Worm (Caenorhabditis elegans) whole organism, L2 larva: ENCODE data around the gene F36D3.14.

Source experiments
- C34F6.9 ChIP-seq: fragments of 150-350 bp; optimal IDR thresholded peaks from 2 replicates; lab custom pipeline; 2014; ENCODE audit warnings: missing biosample characterization, missing genetic modification characterization
- F13H6.1 ChIP-seq: sonication (generic microtip); optimal IDR thresholded peaks from 2 replicates; lab custom pipeline; 2016; ENCODE audit warnings: missing genetic modification characterization, missing compliant biosample characterization
- R02D3.7 ChIP-seq: fragments of 150-350 bp; optimal IDR thresholded peaks from 2 replicates; lab custom pipeline; 2014; ENCODE audit warnings: missing biosample characterization, missing genetic modification characterization
- alr-1 ChIP-seq: fragments of 150-350 bp; optimal IDR thresholded peaks from 2 replicates; lab custom pipeline; 2014; ENCODE audit warnings: missing biosample characterization, missing genetic modification characterization
- ama-1 ChIP-seq: fragments of 150-350 bp; optimal IDR thresholded peaks from 2 replicates; lab custom pipeline; 2018; ENCODE audit warnings: inconsistent platforms
- blmp-1 ChIP-seq: sonication (generic microtip); optimal IDR thresholded peaks from 2 replicates; lab custom pipeline; 2017; ENCODE audit warnings: missing genetic modification characterization, mild to moderate bottlenecking, missing compliant biosample characterization, antibody characterized with exemption, moderate library complexity; ENCODE audit not compliant: insufficient read depth
- ceh-16 ChIP-seq: fragments of 150-350 bp; optimal IDR thresholded peaks from 2 replicates; lab custom pipeline; 2014; ENCODE audit warnings: missing biosample characterization, missing genetic modification characterization
- ceh-82 ChIP-seq: fragments of 150-350 bp; optimal IDR thresholded peaks from 2 replicates; lab custom pipeline; 2014; ENCODE audit warnings: missing biosample characterization, missing genetic modification characterization
- crh-2 ChIP-seq: sonication (generic microtip); optimal IDR thresholded peaks from 2 replicates; lab custom pipeline; 2017; ENCODE audit warnings: missing biosample characterization, missing genetic modification characterization
- dmd-4 ChIP-seq: sonication (generic microtip); optimal IDR thresholded peaks from 2 replicates; lab custom pipeline; 2017; ENCODE audit warnings: missing biosample characterization, missing genetic modification characterization
- egl-27 ChIP-seq: sonication (generic microtip); optimal IDR thresholded peaks from 3 replicates; lab custom pipeline; 2017; ENCODE audit warnings: missing biosample characterization, missing genetic modification reagents, missing genetic modification characterization
- elt-1 ChIP-seq: fragments of 150-350 bp; optimal IDR thresholded peaks from 2 replicates; lab custom pipeline; 2014; ENCODE audit warnings: missing biosample characterization, missing genetic modification characterization
- elt-3 ChIP-seq: sonication (generic microtip); optimal IDR thresholded peaks from 2 replicates; lab custom pipeline; 2017; ENCODE audit warnings: missing biosample characterization, missing genetic modification characterization
- gmeb-1 ChIP-seq: fragments of 150-350 bp; optimal IDR thresholded peaks from 2 replicates; lab custom pipeline; 2014; ENCODE audit warnings: missing biosample characterization, missing genetic modification characterization
- lin-11 ChIP-seq: fragments of 150-350 bp; sonication (generic microtip); optimal IDR thresholded peaks from 2 replicates; lab custom pipeline; 2014; ENCODE audit warnings: missing biosample characterization, missing genetic modification characterization, inconsistent platforms, mixed read lengths
- lin-13 ChIP-seq: fragments of 150-350 bp; optimal IDR thresholded peaks from 2 replicates; lab custom pipeline; 2014; ENCODE audit warnings: missing biosample characterization, missing genetic modification reagents, missing genetic modification characterization
- lin-39 ChIP-seq: fragments of 150-350 bp; optimal IDR thresholded peaks from 2 replicates; lab custom pipeline; 2014; ENCODE audit warnings: missing biosample characterization, missing genetic modification reagents, missing genetic modification characterization
- lsy-2 ChIP-seq, 2 experiments: fragments of 150-350 bp in 1 of 2; sonication (generic microtip) in 1 of 2; optimal IDR thresholded peaks; 2 replicates each; lab custom pipeline; 2014 to 2017; ENCODE audit warnings: missing biosample characterization in 2 of 2, missing genetic modification characterization in 2 of 2
- mab-5 ChIP-seq: fragments of 150-350 bp; optimal IDR thresholded peaks from 2 replicates; lab custom pipeline; 2014; ENCODE audit warnings: missing biosample characterization, missing genetic modification characterization
- mbf-1 ChIP-seq: sonication (generic microtip); optimal IDR thresholded peaks from 2 replicates; lab custom pipeline; 2017; ENCODE audit warnings: missing biosample characterization, missing genetic modification characterization
- mdl-1 ChIP-seq, 2 experiments: fragments of 150-350 bp in 1 of 2; sonication (generic microtip) in 1 of 2; optimal IDR thresholded peaks; 2 replicates each; lab custom pipeline; 2017; ENCODE audit warnings: missing biosample characterization in 2 of 2, missing genetic modification characterization in 2 of 2
- nhr-11 ChIP-seq: fragments of 150-350 bp; optimal IDR thresholded peaks from 2 replicates; lab custom pipeline; 2014; ENCODE audit warnings: missing biosample characterization, missing genetic modification characterization
- nhr-129 ChIP-seq: fragments of 150-350 bp; optimal IDR thresholded peaks from 2 replicates; lab custom pipeline; 2014; ENCODE audit warnings: missing biosample characterization, missing genetic modification characterization
- nhr-25 ChIP-seq: fragments of 150-350 bp; sonication (generic microtip); optimal IDR thresholded peaks from 3 replicates; lab custom pipeline; 2014; ENCODE audit warnings: missing biosample characterization, missing genetic modification characterization
- nhr-6 ChIP-seq: fragments of 150-350 bp; optimal IDR thresholded peaks from 2 replicates; lab custom pipeline; 2014; ENCODE audit warnings: missing biosample characterization, missing genetic modification characterization
- peb-1 ChIP-seq: fragments of 150-350 bp; optimal IDR thresholded peaks from 2 replicates; lab custom pipeline; 2014; ENCODE audit warnings: missing biosample characterization, missing genetic modification characterization
- sem-4 ChIP-seq: fragments of 150-350 bp; optimal IDR thresholded peaks from 2 replicates; lab custom pipeline; 2014; ENCODE audit warnings: missing biosample characterization, missing genetic modification reagents, missing genetic modification characterization
- sma-3 ChIP-seq: sonication (generic microtip); optimal IDR thresholded peaks from 2 replicates; lab custom pipeline; 2016; ENCODE audit warnings: missing genetic modification reagents, missing genetic modification characterization, missing compliant biosample characterization
- sma-9 ChIP-seq, 2 experiments: fragments of 150-350 bp in 1 of 2; sonication (generic microtip) in 1 of 2; optimal IDR thresholded peaks; 2 replicates each; lab custom pipeline; 2014 to 2016; ENCODE audit warnings: missing genetic modification characterization in 2 of 2, mild to moderate bottlenecking in 1 of 2, missing biosample characterization in 1 of 2, missing compliant biosample characterization in 1 of 2, missing genetic modification reagents in 1 of 2, moderate library complexity in 1 of 2
- snpc-4 ChIP-seq: fragments of 150-350 bp; optimal IDR thresholded peaks from 2 replicates; lab custom pipeline; 2014; ENCODE audit warnings: missing biosample characterization, missing genetic modification characterization
- unc-55 ChIP-seq: fragments of 150-350 bp; sonication (generic microtip); optimal IDR thresholded peaks from 3 replicates; lab custom pipeline; 2014; ENCODE audit warnings: missing biosample characterization, missing genetic modification reagents, missing genetic modification characterization
- unc-62 ChIP-seq: fragments of 150-350 bp; optimal IDR thresholded peaks from 2 replicates; lab custom pipeline; 2014; ENCODE audit warnings: missing biosample characterization, missing genetic modification reagents, missing genetic modification characterization
- ztf-1 ChIP-seq: fragments of 200-800 bp; sonication (Bioruptor generic); conservative IDR thresholded peaks from 2 replicates; pipeline ENCODE4 v1.3.6; 2022; ENCODE audit warnings: missing genetic modification characterization, missing compliant biosample characterization
- ztf-11 ChIP-seq: sonication (generic microtip); optimal IDR thresholded peaks from 2 replicates; lab custom pipeline; 2017; ENCODE audit warnings: missing biosample characterization, missing genetic modification characterization

Gene F36D3.14

DNA sequence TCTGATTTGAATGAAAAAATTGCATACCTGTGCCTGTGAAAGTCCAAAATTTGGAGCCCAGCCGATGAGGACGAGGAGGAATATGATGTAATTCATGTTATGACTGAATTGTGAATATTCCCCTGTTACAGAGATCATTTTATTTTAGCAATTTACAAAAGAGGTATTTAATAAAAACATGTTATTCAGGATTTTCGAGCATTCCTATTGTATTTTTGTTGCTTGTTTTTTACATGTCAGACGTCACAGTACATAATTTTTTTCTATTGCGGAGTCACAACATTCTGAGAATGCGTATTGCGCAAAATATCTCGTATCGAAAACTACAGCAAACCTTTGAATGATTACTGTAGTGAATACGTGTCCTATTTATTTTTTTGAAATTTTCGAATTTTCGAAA lies at the start of gene F36D3.14:
TSS of gene F36D3.14 (minus strand) at position 101 of the 400 bp plus-strand sequence.
- TF ChIP-seq nhr-6 (tag; lab: Kevin White, UChicago), result no peak
- no peak for TF ChIP-seq lin-39
- no peak for TF ChIP-seq nhr-11
- TF ChIP-seq elt-1 (tag; lab: Kevin White, UChicago), result no peak
- TF ChIP-seq lsy-2 (tag; optimal IDR thresholded peaks at IDR 0.05; lab: Kevin White, UChicago), result no peak
- no peak for TF ChIP-seq ztf-11 (tag; lab: Kevin White, UChicago)
- TF ChIP-seq ceh-82 (tag; lab: Kevin White, UChicago), result no peak
- no peak for TF ChIP-seq peb-1 (tag; lab: Kevin White, UChicago)
- TF ChIP-seq F13H6.1 (tag; lab: Kevin White, UChicago), result no peak
- no peak for TF ChIP-seq ama-1

DNA sequence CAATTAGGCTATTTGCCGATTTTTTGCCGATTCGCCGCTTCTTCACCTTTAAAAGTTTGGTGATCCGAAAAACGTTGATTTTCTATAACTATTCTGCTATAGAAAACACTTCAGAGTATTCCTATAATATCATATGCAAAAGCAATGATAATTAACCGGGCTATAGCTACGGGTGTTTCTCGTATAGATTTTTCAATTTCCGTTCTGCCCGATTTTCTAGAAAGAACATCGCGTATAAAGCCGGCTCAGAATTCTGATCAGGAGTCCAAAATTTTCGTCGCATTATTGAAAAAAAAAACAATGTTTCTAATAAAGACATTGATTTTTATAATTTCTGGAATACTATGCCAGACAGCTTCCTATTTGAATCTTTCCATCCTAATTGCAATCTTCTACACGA lies 47.6 kb upstream of the F36D3.14 start, which contains the start of gene srbc-65:
TSS of gene srbc-65 (plus strand) at position 301 of the 400 bp plus-strand sequence.
- no peak for TF ChIP-seq F13H6.1 (tag; lab: Kevin White, UChicago)
- no peak for TF ChIP-seq nhr-25
- TF ChIP-seq unc-62 (GFP tag; lab: Kevin White, UChicago), result no peak
- TF ChIP-seq ztf-11 (tag; lab: Kevin White, UChicago), result no peak
- TF ChIP-seq egl-27 (tag; lab: Kevin White, UChicago), result no peak
- TF ChIP-seq elt-3 (tag; lab: Kevin White, UChicago), result no peak
- TF ChIP-seq sem-4 (tag; lab: Kevin White, UChicago), result no peak
- TF ChIP-seq R02D3.7 (tag; lab: Kevin White, UChicago), result no peak
- no peak for TF ChIP-seq gmeb-1 (tag; lab: Kevin White, UChicago)
- no peak for TF ChIP-seq lsy-2 (tag; optimal IDR thresholded peaks at IDR 0.05; lab: Kevin White, UChicago)

- TF ChIP-seq ztf-11 (tag; lab: Kevin White, UChicago) (no peak), mdl-1 (tag; optimal IDR thresholded peaks at IDR 0.05; lab: Kevin White, UChicago) (no peak), alr-1 (tag; lab: Kevin White, UChicago) (no peak), lsy-2 (tag; optimal IDR thresholded peaks at IDR 0.05; lab: Kevin White, UChicago) (no peak), sem-4 (tag; lab: Kevin White, UChicago) (no peak)
Measured at ce11 chrV:16540657-16541056, 37.6 kb upstream of the F36D3.14 start.

- TF ChIP-seq sma-9 (GFP tag; optimal IDR thresholded peaks at IDR 0.05; lab: Kevin White, UChicago) (no peak), sma-9 (tag; optimal IDR thresholded peaks at IDR 0.05; lab: Kevin White, UChicago) (no peak), lsy-2 (tag; optimal IDR thresholded peaks at IDR 0.05; lab: Kevin White, UChicago) (no peak), C34F6.9 (no peak), F13H6.1 (tag; lab: Kevin White, UChicago) (no peak)
Measured at ce11 chrV:16539666-16540065, 36.6 kb upstream of the F36D3.14 start.

- TF ChIP-seq lin-39 (no peak), ztf-1 (no peak), peb-1 (tag; lab: Kevin White, UChicago) (no peak), C34F6.9 (peak; percentile 44), sma-3 (GFP tag; lab: Kevin White, UChicago) (peak; percentile 12), lsy-2 (tag; optimal IDR thresholded peaks at IDR 0.05; lab: Kevin White, UChicago) (peak; percentile 90 to 97), alr-1 (tag; lab: Kevin White, UChicago) (no peak), ceh-16 (no peak), ztf-11 (tag; lab: Kevin White, UChicago) (no peak), ceh-82 (tag; lab: Kevin White, UChicago) (no peak), R02D3.7 (tag; lab: Kevin White, UChicago) (no peak), unc-62 (GFP tag; lab: Kevin White, UChicago) (no peak), nhr-129 (tag; lab: Kevin White, UChicago) (peak; percentile 3), mab-5 (tag; lab: Kevin White, UChicago) (no peak), mbf-1 (tag; lab: Kevin White, UChicago) (no peak), mdl-1 (tag; optimal IDR thresholded peaks at IDR 0.05; lab: Kevin White, UChicago) (peak in 1 of 2 experiments; percentile 36), unc-55 (GFP tag; lab: Kevin White, UChicago) (peak; percentile 80), egl-27 (tag; lab: Kevin White, UChicago) (no peak), crh-2 (no peak), F13H6.1 (tag; lab: Kevin White, UChicago) (no peak), snpc-4 (tag; lab: Kevin White, UChicago) (no peak), gmeb-1 (tag; lab: Kevin White, UChicago) (peak; percentile 72), lin-13 (GFP tag; lab: Kevin White, UChicago) (no peak), dmd-4 (tag; lab: Kevin White, UChicago) (no peak), blmp-1 (tag; lab: Kevin White, UChicago) (no peak), lin-11 (tag; lab: Kevin White, UChicago) (no peak)
Measured at ce11 chrV:16537908-16538446, 34.9 kb upstream of the F36D3.14 start, which contains the start of gene Y32B12B.2. TSS of gene Y32B12B.2 (plus strand) at chrV:16538396.
